Fruit fly (Drosophila melanogaster) whole organism, embryonic: ENCODE results near the gene CG15209.

Source experiments
- Abd-B ChIP-seq: fragments of 200-800 bp; sonication (Bioruptor generic); optimal IDR thresholded peaks from 2 replicates; lab custom pipeline; 2018; ENCODE audit warnings: missing biosample characterization, mild to moderate bottlenecking, missing genetic modification characterization, moderate library complexity
- Adf1 ChIP-seq: fragments of 200-800 bp; sonication (Bioruptor generic); IDR thresholded peaks from 2 replicates; pipeline ENCODE4 v1.3.6; 2022; ENCODE audit warnings: missing biosample characterization, missing genetic modification characterization
- B-H1 ChIP-seq: fragments of 200-800 bp; sonication (Bioruptor generic); IDR thresholded peaks from 3 replicates; pipeline ENCODE4 v1.3.6; 2022; ENCODE audit warnings: missing biosample characterization, missing genetic modification characterization
- Bdp1 ChIP-seq: fragments of 200-800 bp; sonication (Bioruptor generic); optimal IDR thresholded peaks from 3 replicates; lab custom pipeline; 2016; ENCODE audit warnings: missing biosample characterization, missing genetic modification characterization
- CG11504 ChIP-seq: fragments of 200-800 bp; sonication (Bioruptor generic); optimal IDR thresholded peaks from 3 replicates; lab custom pipeline; 2019; ENCODE audit warnings: missing biosample characterization, mild to moderate bottlenecking, missing genetic modification characterization, moderate library complexity
- CG13123 ChIP-seq: fragments of 200-800 bp; sonication (Bioruptor generic); optimal IDR thresholded peaks from 2 replicates; lab custom pipeline; 2016; ENCODE audit warnings: missing biosample characterization, missing genetic modification characterization
- CG1529 ChIP-seq: fragments of 200-800 bp; sonication (Bioruptor generic); optimal IDR thresholded peaks from 3 replicates; lab custom pipeline; 2018; ENCODE audit warnings: missing biosample characterization, missing genetic modification characterization
- CG1647 ChIP-seq: fragments of 200-800 bp; sonication (Bioruptor generic); optimal IDR thresholded peaks from 3 replicates; lab custom pipeline; 2016; ENCODE audit warnings: missing biosample characterization, missing genetic modification characterization
- CG16863 ChIP-seq: fragments of 200-800 bp; sonication (Bioruptor generic); optimal IDR thresholded peaks from 3 replicates; lab custom pipeline; 2016; ENCODE audit warnings: missing biosample characterization, missing genetic modification characterization
- CG17612 ChIP-seq: fragments of 200-800 bp; sonication (Bioruptor generic); IDR thresholded peaks from 2 replicates; pipeline ENCODE4 v1.3.6; 2022; ENCODE audit warnings: missing biosample characterization, missing genetic modification characterization
- CG18011 ChIP-seq: fragments of 200-800 bp; sonication (Bioruptor generic); optimal IDR thresholded peaks from 2 replicates; lab custom pipeline; 2017; ENCODE audit warnings: missing biosample characterization, missing genetic modification characterization, mild to moderate bottlenecking, moderate library complexity, missing genotype
- CG32532 ChIP-seq: fragments of 200-800 bp; sonication (Bioruptor generic); IDR thresholded peaks from 2 replicates; pipeline ENCODE4 v1.3.6; 2022; ENCODE audit warnings: missing biosample characterization, missing genetic modification characterization
- CG32772 ChIP-seq: fragments of 200-800 bp; sonication (Bioruptor generic); IDR thresholded peaks from 2 replicates; pipeline ENCODE4 v1.3.6; 2022; ENCODE audit warnings: missing biosample characterization, missing genetic modification characterization
- CG33213 ChIP-seq: fragments of 200-800 bp; sonication (Bioruptor generic); optimal IDR thresholded peaks from 3 replicates; lab custom pipeline; 2016; ENCODE audit warnings: missing biosample characterization, missing genetic modification characterization
- CG5953 ChIP-seq: fragments of 200-800 bp; sonication (Bioruptor generic); IDR thresholded peaks from 2 replicates; pipeline ENCODE4 v1.3.6; 2022; ENCODE audit warnings: missing biosample characterization, missing genetic modification characterization
- CG7839 ChIP-seq: fragments of 200-800 bp; sonication (Bioruptor generic); optimal IDR thresholded peaks from 3 replicates; lab custom pipeline; 2018; ENCODE audit warnings: missing biosample characterization, mild to moderate bottlenecking, missing genetic modification characterization, moderate library complexity
- CTCF ChIP-seq: fragments of 200-800 bp; sonication (Bioruptor generic); optimal IDR thresholded peaks from 2 replicates; lab custom pipeline; 2017; ENCODE audit warnings: missing biosample characterization, mild to moderate bottlenecking, missing genetic modification characterization, moderate library complexity
- Camta ChIP-seq: fragments of 200-800 bp; sonication (Bioruptor generic); optimal IDR thresholded peaks from 2 replicates; lab custom pipeline; 2016; ENCODE audit warnings: missing biosample characterization, missing genetic modification characterization
- Dek ChIP-seq: fragments of 200-800 bp; sonication (Bioruptor generic); optimal IDR thresholded peaks from 3 replicates; lab custom pipeline; 2019; ENCODE audit warnings: missing biosample characterization, mild to moderate bottlenecking, missing genetic modification characterization, moderate library complexity
- Dref ChIP-seq: fragments of 200-800 bp; sonication (Bioruptor generic); IDR thresholded peaks from 2 replicates; pipeline ENCODE4 v1.3.6; 2022; ENCODE audit warnings: missing biosample characterization, missing genetic modification characterization
- Drgx ChIP-seq: fragments of 200-800 bp; sonication (Bioruptor generic); IDR thresholded peaks from 2 replicates; pipeline ENCODE4 v1.3.6; 2022; ENCODE audit warnings: missing biosample characterization, missing genetic modification characterization
- Hand ChIP-seq: fragments of 200-800 bp; sonication (Bioruptor generic); optimal IDR thresholded peaks from 2 replicates; lab custom pipeline; 2017; ENCODE audit warnings: mild to moderate bottlenecking, missing biosample characterization, missing genetic modification reagents, missing genetic modification characterization
- Hmx ChIP-seq: fragments of 200-800 bp; sonication (Bioruptor generic); optimal IDR thresholded peaks from 2 replicates; lab custom pipeline; 2016; ENCODE audit warnings: missing biosample characterization, missing genetic modification characterization
- Jarid2 ChIP-seq: fragments of 200-800 bp; sonication (Bioruptor generic); optimal IDR thresholded peaks from 3 replicates; lab custom pipeline; 2017; ENCODE audit warnings: mild to moderate bottlenecking, missing biosample characterization, missing genetic modification reagents, missing genetic modification characterization
- Lhr ChIP-seq: fragments of 200-800 bp; sonication (Bioruptor generic); optimal IDR thresholded peaks from 3 replicates; lab custom pipeline; 2017; ENCODE audit warnings: mild to moderate bottlenecking, missing biosample characterization, missing genetic modification reagents, missing genetic modification characterization
- Usf ChIP-seq: fragments of 200-800 bp; sonication (Bioruptor generic); optimal IDR thresholded peaks from 2 replicates; lab custom pipeline; 2017; ENCODE audit warnings: missing genotype, missing biosample characterization, missing genetic modification characterization
- ara ChIP-seq: fragments of 200-800 bp; sonication (Bioruptor generic); IDR thresholded peaks from 2 replicates; pipeline ENCODE4 v1.3.6; 2022; ENCODE audit warnings: missing biosample characterization, missing genetic modification characterization
- ash1 ChIP-seq: fragments of 200-800 bp; sonication (Bioruptor generic); optimal IDR thresholded peaks from 2 replicates; lab custom pipeline; 2018; ENCODE audit warnings: missing biosample characterization, mild to moderate bottlenecking, missing genetic modification characterization
- ato ChIP-seq: fragments of 200-800 bp; sonication (Bioruptor generic); IDR thresholded peaks from 2 replicates; pipeline ENCODE4 v1.3.6; 2022; ENCODE audit warnings: missing biosample characterization, missing genetic modification characterization; ENCODE audit not compliant: partially characterized antibody
- bsh ChIP-seq, 2 experiments: fragments of 200-800 bp; sonication (Bioruptor generic); optimal IDR thresholded peaks; 2 replicates each; lab custom pipeline; 2017 to 2018; ENCODE audit warnings: mild to moderate bottlenecking in 2 of 2, missing biosample characterization in 2 of 2, missing genetic modification characterization in 2 of 2, moderate library complexity in 1 of 2
- chinmo ChIP-seq: fragments of 200-800 bp; sonication (Bioruptor generic); IDR thresholded peaks from 4 replicates; pipeline ENCODE4 v1.3.6; 2022; ENCODE audit warnings: missing biosample characterization, missing genetic modification characterization; ENCODE audit not compliant: partially characterized antibody
- corto ChIP-seq: fragments of 200-800 bp; sonication (Bioruptor generic); optimal IDR thresholded peaks from 2 replicates; lab custom pipeline; 2016; ENCODE audit warnings: missing biosample characterization, mild to moderate bottlenecking, missing genetic modification characterization, moderate library complexity
- crol ChIP-seq: fragments of 200-800 bp; sonication (Bioruptor generic); IDR thresholded peaks from 2 replicates; pipeline ENCODE4 v1.3.6; 2022; ENCODE audit warnings: missing biosample characterization, missing genetic modification characterization
- crp ChIP-seq, 2 experiments: fragments of 200-800 bp; sonication (Bioruptor generic); optimal IDR thresholded peaks; 2 replicates in 1 of 2; 3 replicates in 1 of 2; lab custom pipeline; 2017; ENCODE audit warnings: missing biosample characterization in 2 of 2, missing genetic modification characterization in 2 of 2, mild to moderate bottlenecking in 1 of 2, moderate library complexity in 1 of 2
- dpn ChIP-seq, 2 experiments: fragments of 200-800 bp; sonication (Bioruptor generic); optimal IDR thresholded peaks; 3 replicates each; lab custom pipeline; 2016; ENCODE audit warnings: missing biosample characterization in 2 of 2, missing genetic modification characterization in 2 of 2
- esg ChIP-seq: fragments of 200-800 bp; sonication (Bioruptor generic); conservative IDR thresholded peaks from 2 replicates; pipeline ENCODE4 v1.3.6; 2022; ENCODE audit warnings: missing biosample characterization, missing genetic modification characterization
- exex ChIP-seq: fragments of 200-800 bp; sonication (Bioruptor generic); optimal IDR thresholded peaks from 4 replicates; lab custom pipeline; 2018; ENCODE audit warnings: missing biosample characterization, mild to moderate bottlenecking, missing genetic modification characterization, moderate library complexity
- grn ChIP-seq: fragments of 200-800 bp; sonication (Bioruptor generic); optimal IDR thresholded peaks from 3 replicates; lab custom pipeline; 2017; ENCODE audit warnings: missing biosample characterization, missing genetic modification characterization
- hkb ChIP-seq, 2 experiments: fragments of 200-800 bp in 1 of 2; fragments of >200 bp in 1 of 2; sonication (Bioruptor generic) in 1 of 2; IDR thresholded peaks in 1 of 2; optimal IDR thresholded peaks in 1 of 2; 2 replicates each; pipeline versions ENCODE4 v1.3.6 to Lab custom; 2017 to 2022; ENCODE audit warnings: missing biosample characterization in 1 of 2, missing genetic modification characterization in 1 of 2
- kay ChIP-seq: fragments of 200-800 bp; sonication (Bioruptor generic); optimal IDR thresholded peaks from 2 replicates; lab custom pipeline; 2016; ENCODE audit warnings: missing biosample characterization, missing genetic modification characterization
- klu ChIP-seq: fragments of 200-800 bp; sonication (Bioruptor generic); IDR thresholded peaks from 2 replicates; pipeline ENCODE4 v1.3.6; 2022; ENCODE audit warnings: missing biosample characterization, missing genetic modification characterization
- luna ChIP-seq: fragments of 200-800 bp; sonication (Bioruptor generic); optimal IDR thresholded peaks from 2 replicates; lab custom pipeline; 2016; ENCODE audit warnings: missing biosample characterization, missing genetic modification characterization
- nom ChIP-seq: fragments of 200-800 bp; sonication (Bioruptor generic); optimal IDR thresholded peaks from 2 replicates; lab custom pipeline; 2017; ENCODE audit warnings: missing biosample characterization, missing genetic modification characterization, mild to moderate bottlenecking, moderate library complexity, missing genetic modification reagents
- onecut ChIP-seq: fragments of 200-800 bp; sonication (Bioruptor generic); IDR thresholded peaks from 2 replicates; pipeline ENCODE4 v1.3.6; 2022; ENCODE audit warnings: missing biosample characterization, missing genetic modification characterization
- pho ChIP-seq: fragments of 200-800 bp; sonication (Bioruptor generic); optimal IDR thresholded peaks from 2 replicates; lab custom pipeline; 2016; ENCODE audit warnings: missing biosample characterization, missing genetic modification characterization
- rib ChIP-seq: fragments of 200-800 bp; sonication (Bioruptor generic); IDR thresholded peaks from 2 replicates; pipeline ENCODE4 v1.3.6; 2022; ENCODE audit warnings: missing biosample characterization, missing genetic modification characterization
- sd ChIP-seq: fragments of 200-800 bp; sonication (Bioruptor generic); optimal IDR thresholded peaks from 3 replicates; lab custom pipeline; 2018; ENCODE audit warnings: missing biosample characterization, mild to moderate bottlenecking, missing genetic modification characterization, moderate library complexity
- sr ChIP-seq: fragments of 200-800 bp; sonication (Bioruptor generic); IDR thresholded peaks from 3 replicates; pipeline ENCODE4 v1.3.6; 2022; ENCODE audit warnings: missing biosample characterization, missing genetic modification characterization
- tup ChIP-seq: fragments of 200-800 bp; sonication (Bioruptor generic); optimal IDR thresholded peaks from 2 replicates; lab custom pipeline; 2016; ENCODE audit warnings: missing biosample characterization, mild to moderate bottlenecking, missing genetic modification characterization, moderate library complexity
- yki ChIP-seq: fragments of >200 bp; optimal IDR thresholded peaks from 3 replicates; lab custom pipeline; 2018
- zf30C ChIP-seq: fragments of 200-800 bp; sonication (Bioruptor generic); optimal IDR thresholded peaks from 3 replicates; lab custom pipeline; 2018; ENCODE audit warnings: missing biosample characterization, mild to moderate bottlenecking, missing genetic modification characterization

The CG15209 gene

dm6 chrX:10814113-10814512, 27.9 kb upstream of the CG15209 start:
- TF ChIP-seq CG16863 (GFP tag; lab: Kevin White, UChicago): no peak
- no peak for TF ChIP-seq bsh (GFP tag; optimal IDR thresholded peaks at IDR 0.05; lab: Kevin White, UChicago)
- TF ChIP-seq CG32532 (GFP tag; lab: Robert Waterston, UW): 0 out of 2 replicates have a peak, but pooled peaks have one; percentile 17
- TF ChIP-seq CTCF (GFP tag; lab: Kevin White, UChicago): no peak
- TF ChIP-seq ash1: peak; percentile 7
- no peak for TF ChIP-seq Usf (GFP tag; lab: Kevin White, UChicago)
- TF ChIP-seq chinmo: peak; percentile 73; the same call in 1 of the 4 replicates
- TF ChIP-seq Hmx (GFP tag; lab: Kevin White, UChicago): no peak
- TF ChIP-seq sd (tag; lab: Kevin White, UChicago): peak; percentile 51
- TF ChIP-seq B-H1 (GFP tag; lab: Robert Waterston, UW): no peak
- no peak for TF ChIP-seq CG18011 (GFP tag; lab: Kevin White, UChicago)
- TF ChIP-seq dpn (GFP tag; optimal IDR thresholded peaks at IDR 0.05; lab: Kevin White, UChicago): no peak
- TF ChIP-seq crp (GFP tag; optimal IDR thresholded peaks at IDR 0.05; lab: Kevin White, UChicago): peak in 1 of 2 experiments; percentile 59
- no peak for TF ChIP-seq hkb (optimal IDR thresholded peaks at IDR 0.05; lab: Kevin White, UChicago)
- TF ChIP-seq hkb (GFP tag; IDR thresholded peaks at IDR 0.05; lab: Robert Waterston, UW): no peak
- TF ChIP-seq luna (GFP tag; lab: Kevin White, UChicago): no peak
- no peak for TF ChIP-seq CG1647 (GFP tag; lab: Kevin White, UChicago)
- peak; percentile 30; the same call in 1 of the 2 replicates for TF ChIP-seq CG32772 (GFP tag; lab: Robert Waterston, UW)
- no peak for TF ChIP-seq nom (GFP tag; lab: Kevin White, UChicago)
- TF ChIP-seq CG7839 (tag; lab: Kevin White, UChicago): no peak
- no peak for TF ChIP-seq CG33213 (GFP tag; lab: Kevin White, UChicago)
- TF ChIP-seq ato (GFP tag; lab: Robert Waterston, UW): 0 out of 2 replicates have a peak, but pooled peaks have one; percentile 37
- no peak for TF ChIP-seq CG11504
- TF ChIP-seq Lhr (GFP tag; lab: Kevin White, UChicago): no peak
- TF ChIP-seq Adf1 (GFP tag; lab: Robert Waterston, UW): no peak
- TF ChIP-seq kay (GFP tag; lab: Kevin White, UChicago): no peak
- no peak for TF ChIP-seq grn
- TF ChIP-seq crol: peak; percentile 96
- no peak for TF ChIP-seq CG17612 (GFP tag; lab: Robert Waterston, UW)
- TF ChIP-seq Bdp1 (GFP tag; lab: Kevin White, UChicago): no peak
- no peak for TF ChIP-seq CG13123 (GFP tag; lab: Kevin White, UChicago)
- TF ChIP-seq Abd-B: no peak
- no peak for TF ChIP-seq zf30C
- no peak for TF ChIP-seq Dref (GFP tag; lab: Robert Waterston, UW)
- 0 out of 2 replicates have a peak, but pooled peaks have one; percentile 30 for TF ChIP-seq ara (GFP tag; lab: Robert Waterston, UW)
- no peak for TF ChIP-seq klu
- TF ChIP-seq tup: no peak
- TF ChIP-seq sr: peak; percentile 63; the same call in 2 of the 3 replicates
- TF ChIP-seq Hand (GFP tag; lab: Kevin White, UChicago): no peak
- 0 out of 2 replicates have a peak, but pooled peaks have one; percentile 27 for TF ChIP-seq CG5953 (GFP tag; lab: Robert Waterston, UW)
- peak; percentile 49 for TF ChIP-seq Drgx (GFP tag; lab: Robert Waterston, UW)
- no peak for TF ChIP-seq esg (GFP tag; lab: Robert Waterston, UW)
- TF ChIP-seq onecut (GFP tag; lab: Robert Waterston, UW): no peak
- no peak for TF ChIP-seq pho
- TF ChIP-seq exex (tag; lab: Kevin White, UChicago): no peak
- no peak for TF ChIP-seq CG1529
- no peak for TF ChIP-seq Camta (GFP tag; lab: Kevin White, UChicago)
- TF ChIP-seq Jarid2 (GFP tag; lab: Kevin White, UChicago): no peak
- peak; percentile 3 for TF ChIP-seq yki (lab: Kevin White, UChicago)
- TF ChIP-seq rib: peak; percentile 65
- no peak for TF ChIP-seq corto (GFP tag; lab: Kevin White, UChicago)
- TF ChIP-seq Dek (tag; lab: Kevin White, UChicago): no peak
